Worm (Caenorhabditis elegans): ENCODE data around the gene srx-60.

- TF ChIP-seq W03F9.2 (tag; optimal IDR thresholded peaks at IDR 0.05) = no peak
- TF ChIP-seq him-1 (tag; optimal IDR thresholded peaks at IDR 0.05) = no peak
Observed at ce11 chrV:7391933-7392332, 8.8 kb upstream of the srx-60 start, which contains the start of gene fbxa-105.
